Worm (Caenorhabditis elegans) whole organism, midembryonic: ENCODE results near the gene M70.1.

Source experiments
- T22C8.4 ChIP-seq: fragments of 200-800 bp; sonication (Bioruptor generic); IDR thresholded peaks from 2 replicates; pipeline ENCODE4 v1.3.6; 2022; ENCODE audit warnings: missing genetic modification characterization, missing compliant biosample characterization
- cog-1 ChIP-seq: sonication (generic microtip); optimal IDR thresholded peaks from 2 replicates; lab custom pipeline; 2016; ENCODE audit warnings: missing genetic modification characterization, missing compliant biosample characterization
- flt-1 ChIP-seq: fragments of 200-800 bp; sonication (Bioruptor generic); IDR thresholded peaks from 2 replicates; pipeline ENCODE4 v1.3.6; 2022; ENCODE audit warnings: missing genetic modification characterization, missing compliant biosample characterization

DNA sequence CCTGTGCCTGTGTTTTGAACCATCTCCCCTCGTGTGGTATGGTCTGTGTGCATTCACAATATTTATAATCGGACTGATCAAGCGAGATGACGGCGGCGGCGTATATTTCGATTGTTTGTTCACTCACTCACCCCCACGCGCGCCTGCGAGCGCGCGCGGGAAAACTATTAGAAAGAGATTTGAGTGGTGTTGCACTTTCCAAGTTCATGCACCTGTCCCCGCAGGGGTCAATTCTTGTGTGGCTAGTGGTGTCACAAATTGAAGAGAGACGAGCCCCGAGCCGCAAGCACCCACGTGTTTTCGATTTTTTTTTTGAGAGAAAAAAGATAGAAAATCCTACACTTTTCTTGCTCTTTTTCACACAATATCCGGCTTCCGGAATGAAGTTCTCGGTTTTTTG lies 28.4 kb upstream of the M70.1 start:
- TF ChIP-seq flt-1 (no peak), T22C8.4 (no peak), cog-1 (tag; lab: Kevin White, UChicago) (no peak)
